Fruit fly (Drosophila melanogaster) whole organism, adult: ENCODE results near the gene CG11811.

Experiments
- CG11617 ChIP-seq: fragments of 200-800 bp; sonication (Bioruptor generic); optimal IDR thresholded peaks from 2 replicates; lab custom pipeline; 2017; ENCODE audit warnings: mild to moderate bottlenecking, missing biosample characterization, missing genetic modification reagents, missing genetic modification characterization
- CG12768 ChIP-seq: fragments of 200-800 bp; sonication (Bioruptor generic); optimal IDR thresholded peaks from 2 replicates; lab custom pipeline; 2017; ENCODE audit warnings: missing biosample characterization, missing genetic modification characterization, mild to moderate bottlenecking, moderate library complexity, missing genetic modification reagents
- CG14711 ChIP-seq: fragments of 200-800 bp; sonication (Bioruptor generic); optimal IDR thresholded peaks from 2 replicates; lab custom pipeline; 2018; ENCODE audit warnings: missing biosample characterization, mild to moderate bottlenecking, missing genetic modification characterization, moderate library complexity
- CG1620 ChIP-seq: fragments of 200-800 bp; sonication (Bioruptor generic); optimal IDR thresholded peaks from 2 replicates; lab custom pipeline; 2016; ENCODE audit warnings: missing biosample characterization, missing genetic modification characterization
- CG33017 ChIP-seq: fragments of 200-800 bp; sonication (Bioruptor generic); optimal IDR thresholded peaks from 2 replicates; lab custom pipeline; 2018; ENCODE audit warnings: missing biosample characterization, mild to moderate bottlenecking, missing genetic modification characterization, moderate library complexity
- CG5204 ChIP-seq: fragments of 200-800 bp; sonication (Bioruptor generic); optimal IDR thresholded peaks from 2 replicates; lab custom pipeline; 2016; ENCODE audit warnings: missing biosample characterization, missing genetic modification characterization
- CG7045 ChIP-seq: fragments of 200-800 bp; sonication (Bioruptor generic); optimal IDR thresholded peaks from 2 replicates; lab custom pipeline; 2017; ENCODE audit warnings: missing biosample characterization, mild to moderate bottlenecking, missing genetic modification characterization
- CG7101 ChIP-seq: fragments of 200-800 bp; sonication (Bioruptor generic); optimal IDR thresholded peaks from 2 replicates; lab custom pipeline; 2018; ENCODE audit warnings: missing biosample characterization, mild to moderate bottlenecking, missing genetic modification characterization, moderate library complexity
- Clk ChIP-seq: fragments of 200-800 bp; sonication (Bioruptor generic); optimal IDR thresholded peaks from 2 replicates; lab custom pipeline; 2017; ENCODE audit warnings: missing biosample characterization, missing genetic modification characterization
- Crg-1 ChIP-seq: fragments of 200-800 bp; sonication (Bioruptor generic); optimal IDR thresholded peaks from 2 replicates; lab custom pipeline; 2016; ENCODE audit warnings: missing biosample characterization, missing genetic modification characterization
- Hr96 ChIP-seq: fragments of 200-800 bp; sonication (Bioruptor generic); optimal IDR thresholded peaks from 2 replicates; lab custom pipeline; 2016; ENCODE audit warnings: missing biosample characterization, missing genetic modification characterization
- Mnt ChIP-seq: fragments of 200-800 bp; sonication (Bioruptor generic); optimal IDR thresholded peaks from 2 replicates; lab custom pipeline; 2016; ENCODE audit warnings: missing biosample characterization, mild to moderate bottlenecking, missing genetic modification characterization
- bab1 ChIP-seq: fragments of 200-800 bp; sonication (Bioruptor generic); optimal IDR thresholded peaks from 3 replicates; lab custom pipeline; 2019; ENCODE audit warnings: missing biosample characterization, mild to moderate bottlenecking, missing genetic modification characterization, moderate library complexity
- cic ChIP-seq: fragments of 200-800 bp; sonication (Bioruptor generic); optimal IDR thresholded peaks from 2 replicates; lab custom pipeline; 2017; ENCODE audit warnings: missing biosample characterization, mild to moderate bottlenecking, missing genetic modification characterization, moderate library complexity
- cnc ChIP-seq, 2 experiments: fragments of >200 bp; optimal IDR thresholded peaks; 2 replicates each; lab custom pipeline; 2017
- kay ChIP-seq: fragments of 200-800 bp; sonication (Bioruptor generic); peaks from one replicate; lab custom pipeline; 2016; ENCODE audit warnings: missing biosample characterization, missing genetic modification characterization, borderline replicate concordance
- ovo ChIP-seq: fragments of 200-800 bp; sonication (Bioruptor generic); optimal IDR thresholded peaks from 2 replicates; lab custom pipeline; 2016; ENCODE audit warnings: missing biosample characterization, missing genetic modification characterization
- pad ChIP-seq: fragments of 200-800 bp; sonication (Bioruptor generic); optimal IDR thresholded peaks from 3 replicates; lab custom pipeline; 2017; ENCODE audit warnings: missing biosample characterization, missing genetic modification characterization, mild to moderate bottlenecking, moderate library complexity, missing genetic modification reagents
- tj ChIP-seq: fragments of 200-800 bp; sonication (Bioruptor generic); optimal IDR thresholded peaks from 3 replicates; lab custom pipeline; 2017; ENCODE audit warnings: missing biosample characterization, mild to moderate bottlenecking, missing genetic modification characterization, moderate library complexity
- toe ChIP-seq: fragments of 200-800 bp; sonication (Bioruptor generic); optimal IDR thresholded peaks from 2 replicates; lab custom pipeline; 2016; ENCODE audit warnings: missing biosample characterization, missing genetic modification characterization

CG11811 gene

dm6 chr3L:10712005-10712404, 21.2 kb downstream of the CG11811 start:
- TF ChIP-seq CG14711 (tag; lab: Kevin White, UChicago): no peak
- TF ChIP-seq CG7101 (tag; lab: Kevin White, UChicago): no peak
- TF ChIP-seq CG1620 (GFP tag; lab: Kevin White, UChicago): no peak

- TF ChIP-seq CG11617 (GFP tag; lab: Kevin White, UChicago) (no peak), CG7101 (tag; lab: Kevin White, UChicago) (no peak), ovo (no peak), CG1620 (GFP tag; lab: Kevin White, UChicago) (no peak), CG14711 (tag; lab: Kevin White, UChicago) (no peak), toe (no peak), tj (no peak), CG5204 (no peak), Mnt (no peak), cic (GFP tag; lab: Kevin White, UChicago) (no peak), cnc (optimal IDR thresholded peaks at IDR 0.05; lab: Kevin White, UChicago) (no peak), CG33017 (tag; lab: Kevin White, UChicago) (no peak), kay (no peak), CG7045 (no peak), Clk (GFP tag; lab: Kevin White, UChicago) (no peak), bab1 (GFP tag; lab: Kevin White, UChicago) (no peak), CG12768 (GFP tag; lab: Kevin White, UChicago) (no peak)
Measured at dm6 chr3L:10713458-10714118, 22.8 kb downstream of the CG11811 start.

- TF ChIP-seq Clk (GFP tag; lab: Kevin White, UChicago) (no peak), CG7101 (tag; lab: Kevin White, UChicago) (no peak), Crg-1 (GFP tag; lab: Kevin White, UChicago) (no peak), CG12768 (GFP tag; lab: Kevin White, UChicago) (no peak), bab1 (GFP tag; lab: Kevin White, UChicago) (no peak), cnc (optimal IDR thresholded peaks at IDR 0.05; lab: Kevin White, UChicago) (no peak), ovo (no peak), Hr96 (no peak), CG14711 (tag; lab: Kevin White, UChicago) (no peak), CG5204 (no peak)
Measured at dm6 chr3L:10715748-10716147, 24.9 kb downstream of the CG11811 start.

dm6 chr3L:10716342-10716896, 25.6 kb downstream of the CG11811 start:
- no peak for TF ChIP-seq kay
- no peak for TF ChIP-seq CG1620 (GFP tag; lab: Kevin White, UChicago)
- TF ChIP-seq CG12768 (GFP tag; lab: Kevin White, UChicago): no peak
- TF ChIP-seq pad (GFP tag; lab: Kevin White, UChicago): no peak
- no peak for TF ChIP-seq Hr96
- no peak for TF ChIP-seq CG5204
- TF ChIP-seq toe: no peak
- no peak for TF ChIP-seq Clk (GFP tag; lab: Kevin White, UChicago)

dm6 chr3L:10719771-10720170, 28.9 kb downstream of the CG11811 start:
- no peak for TF ChIP-seq pad (GFP tag; lab: Kevin White, UChicago)
- TF ChIP-seq Hr96: no peak
- no peak for TF ChIP-seq Mnt
- TF ChIP-seq kay: no peak
- no peak for TF ChIP-seq CG14711 (tag; lab: Kevin White, UChicago)

dm6 chr3L:10722607-10723006, 31.8 kb downstream of the CG11811 start:
- TF ChIP-seq CG5204 (no peak), ovo (no peak), CG33017 (tag; lab: Kevin White, UChicago) (no peak), Crg-1 (GFP tag; lab: Kevin White, UChicago) (no peak), CG11617 (GFP tag; lab: Kevin White, UChicago) (no peak), CG1620 (GFP tag; lab: Kevin White, UChicago) (no peak)

- TF ChIP-seq CG7045: no peak
- TF ChIP-seq cic (GFP tag; lab: Kevin White, UChicago): no peak
- no peak for TF ChIP-seq CG5204
- no peak for TF ChIP-seq CG7101 (tag; lab: Kevin White, UChicago)
Measured at dm6 chr3L:10723596-10723995, 32.8 kb downstream of the CG11811 start.

- TF ChIP-seq cnc (optimal IDR thresholded peaks at IDR 0.05; lab: Kevin White, UChicago) (no peak), Hr96 (no peak), Crg-1 (GFP tag; lab: Kevin White, UChicago) (no peak), CG1620 (GFP tag; lab: Kevin White, UChicago) (no peak), CG11617 (GFP tag; lab: Kevin White, UChicago) (no peak), toe (no peak), CG5204 (no peak), CG14711 (tag; lab: Kevin White, UChicago) (no peak), CG12768 (GFP tag; lab: Kevin White, UChicago) (no peak)
Measured at dm6 chr3L:10724810-10725444, 34.1 kb downstream of the CG11811 start.
